Fruit fly (Drosophila melanogaster): Measurements from ENCODE around the gene Gal.

Gal gene

DNA sequence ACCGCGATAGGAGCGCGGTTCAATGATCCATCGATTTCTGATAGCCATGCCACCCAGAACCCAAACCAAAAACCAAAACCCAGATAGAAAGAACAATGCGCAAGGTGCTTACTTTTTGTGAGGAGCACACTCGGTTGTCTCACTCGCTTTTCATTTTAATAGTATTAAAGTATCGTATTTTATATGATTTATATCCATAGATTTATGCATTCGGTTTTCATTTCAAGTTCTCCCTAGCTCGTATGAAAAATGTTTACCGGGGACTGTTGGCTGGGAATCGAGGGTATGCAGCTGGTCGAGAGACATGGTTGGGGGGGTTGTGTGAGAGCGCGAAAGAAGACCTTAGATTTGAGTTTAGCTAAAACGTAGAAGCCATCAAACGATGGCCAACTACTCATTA is 34.6 kb downstream of the Gal start (continued):
- 0 out of 3 replicates have a peak, but pooled peaks have one; percentile 31 for TF ChIP-seq CG11093 (GFP tag; IDR thresholded peaks at IDR 0.05)
- peak; percentile 42 for TF ChIP-seq fd3F (GFP tag; optimal IDR thresholded peaks at IDR 0.05)
- TF ChIP-seq Eip74EF (GFP tag; optimal IDR thresholded peaks at IDR 0.05), result no peak
- TF ChIP-seq ems (GFP tag; optimal IDR thresholded peaks at IDR 0.05), result peak; percentile 50
- TF ChIP-seq Ptx1 (GFP tag; IDR thresholded peaks at IDR 0.05), result peak; percentile 78
- TF ChIP-seq NC2β (GFP tag; optimal IDR thresholded peaks at IDR 0.05), result no peak
- TF ChIP-seq CG13424 (tag; optimal IDR thresholded peaks at IDR 0.05), result peak; percentile 35
- TF ChIP-seq hkb (optimal IDR thresholded peaks at IDR 0.05), result no peak
- peak; percentile 34; the same call in 1 of the 2 replicates for TF ChIP-seq hkb (GFP tag; IDR thresholded peaks at IDR 0.05)
- TF ChIP-seq nerfin-2 (GFP tag; IDR thresholded peaks at IDR 0.05; ENCODE audit: partially characterized antibody), result no peak
- TF ChIP-seq slbo (GFP tag; IDR thresholded peaks at IDR 0.05), result peak; percentile 72
- TF ChIP-seq gce (GFP tag; IDR thresholded peaks at IDR 0.05), result 0 out of 3 replicates have a peak, but pooled peaks have one; percentile 12
- TF ChIP-seq Kr (GFP tag; optimal IDR thresholded peaks at IDR 0.05), result no peak
- TF ChIP-seq CG32532 (GFP tag; IDR thresholded peaks at IDR 0.05), result peak; percentile 51; the same call in 1 of the 2 replicates
- no peak for TF ChIP-seq CG10959 (GFP tag; IDR thresholded peaks at IDR 0.05)
- TF ChIP-seq CG7839 (tag; optimal IDR thresholded peaks at IDR 0.05), result peak; percentile 43
- peak; percentile 15 for TF ChIP-seq CG2712 (tag; optimal IDR thresholded peaks at IDR 0.05)
- TF ChIP-seq CG17385 (GFP tag; optimal IDR thresholded peaks at IDR 0.05), result no peak
- peak; percentile 54 for TF ChIP-seq dmrt99B (tag; optimal IDR thresholded peaks at IDR 0.05)
- TF ChIP-seq Gug (GFP tag; IDR thresholded peaks at IDR 0.05), result peak; percentile 34; the same call in 1 of the 4 replicates
- TF ChIP-seq gt (GFP tag; IDR thresholded peaks at IDR 0.05), result no peak
- TF ChIP-seq en (GFP tag; optimal IDR thresholded peaks at IDR 0.05), result no peak
- TF ChIP-seq dati (GFP tag; IDR thresholded peaks at IDR 0.05), result no peak
- TF ChIP-seq al (GFP tag; IDR thresholded peaks at IDR 0.05), result peak; percentile 56; the same call in 1 of the 2 replicates
- peak; percentile 12 for TF ChIP-seq Hsf (GFP tag; optimal IDR thresholded peaks at IDR 0.05)
- peak; percentile 43 for TF ChIP-seq CG9727 (GFP tag; optimal IDR thresholded peaks at IDR 0.05)
- TF ChIP-seq peb (GFP tag; IDR thresholded peaks at IDR 0.05), result 0 out of 2 replicates have a peak, but pooled peaks have one; percentile 13
- TF ChIP-seq vvl (GFP tag; IDR thresholded peaks at IDR 0.05), result peak; percentile 42; the same call in 1 of the 2 replicates
- TF ChIP-seq cas (GFP tag; IDR thresholded peaks at IDR 0.05), result 0 out of 2 replicates have a peak, but pooled peaks have one; percentile 34
- TF ChIP-seq Ets65A (GFP tag), result no peak
- TF ChIP-seq CG17186 (GFP tag; optimal IDR thresholded peaks at IDR 0.05), result no peak
- TF ChIP-seq dysf (GFP tag; IDR thresholded peaks at IDR 0.05), result peak; percentile 69; the same call in 2 of the 3 replicates
- TF ChIP-seq CG7357 (GFP tag; IDR thresholded peaks at IDR 0.05), result no peak
- TF ChIP-seq gsb-n (tag; optimal IDR thresholded peaks at IDR 0.05), result no peak
- no peak for TF ChIP-seq CG8765 (GFP tag; IDR thresholded peaks at IDR 0.05)
- TF ChIP-seq Oli (tag; optimal IDR thresholded peaks at IDR 0.05), result peak; percentile 37
- TF ChIP-seq lab (GFP tag; optimal IDR thresholded peaks at IDR 0.05), result peak; percentile 63
- no peak for TF ChIP-seq kay (GFP tag; optimal IDR thresholded peaks at IDR 0.05)
- peak; percentile 4 for TF ChIP-seq CG3281 (GFP tag; optimal IDR thresholded peaks at IDR 0.05)
- TF ChIP-seq sisA (GFP tag; IDR thresholded peaks at IDR 0.05), result peak; percentile 52; the same call in 1 of the 2 replicates
- 0 out of 3 replicates have a peak, but pooled peaks have one; percentile 45 for TF ChIP-seq otp (GFP tag; IDR thresholded peaks at IDR 0.05)
- TF ChIP-seq CG17359 (tag; optimal IDR thresholded peaks at IDR 0.05), result peak; percentile 24
- no peak; the same call in 1 of the 2 replicates for TF ChIP-seq onecut (GFP tag; IDR thresholded peaks at IDR 0.05)
- TF ChIP-seq CG31224 (GFP tag; IDR thresholded peaks at IDR 0.05), result 0 out of 2 replicates have a peak, but pooled peaks have one; percentile 11
- TF ChIP-seq NfI (GFP tag; optimal IDR thresholded peaks at IDR 0.05), result peak; percentile 47
- no peak for TF ChIP-seq maf-S (GFP tag; optimal IDR thresholded peaks at IDR 0.05)
- peak; percentile 28; the same call in 1 of the 2 replicates for TF ChIP-seq CG9215 (GFP tag; IDR thresholded peaks at IDR 0.05)
- TF ChIP-seq CG2678 (tag; optimal IDR thresholded peaks at IDR 0.05), result peak; percentile 34
- no peak for TF ChIP-seq CrebB (tag; optimal IDR thresholded peaks at IDR 0.05)
- TF ChIP-seq CG6689 (GFP tag; IDR thresholded peaks at IDR 0.05), result 0 out of 2 replicates have a peak, but pooled peaks have one; percentile 48
- no peak for TF ChIP-seq Nf-YA (GFP tag; IDR thresholded peaks at IDR 0.05)

Measured in whole organism, embryonic.